Fruit fly (Drosophila melanogaster) whole organism, embryonic: ENCODE results near the gene tws.

Experiments
- B-H1 ChIP-seq: fragments of 200-800 bp; sonication (Bioruptor generic); IDR thresholded peaks from 3 replicates; pipeline ENCODE4 v1.3.6; 2022; ENCODE audit warnings: missing biosample characterization, missing genetic modification characterization
- Blimp-1 ChIP-seq: fragments of 200-800 bp; sonication (Bioruptor generic); optimal IDR thresholded peaks from 3 replicates; lab custom pipeline; 2018; ENCODE audit warnings: missing biosample characterization, missing genetic modification characterization, mild to moderate bottlenecking, moderate library complexity, missing genetic modification reagents
- CG10462 ChIP-seq: fragments of 200-800 bp; sonication (Bioruptor generic); optimal IDR thresholded peaks from 2 replicates; lab custom pipeline; 2016; ENCODE audit warnings: missing biosample characterization, missing genetic modification characterization
- CG11247 ChIP-seq: fragments of 200-800 bp; sonication (Bioruptor generic); IDR thresholded peaks from 2 replicates; pipeline ENCODE4 v1.3.6; 2022; ENCODE audit warnings: missing biosample characterization, missing genetic modification characterization
- CG11560 ChIP-seq: fragments of 200-800 bp; sonication (Bioruptor generic); IDR thresholded peaks from 3 replicates; pipeline ENCODE4 v1.3.6; 2022; ENCODE audit warnings: missing biosample characterization, missing genetic modification characterization
- CG11695 ChIP-seq: fragments of 200-800 bp; sonication (Bioruptor generic); IDR thresholded peaks from 3 replicates; pipeline ENCODE4 v1.3.6; 2022; ENCODE audit warnings: missing biosample characterization, missing genetic modification characterization
- CG12299 ChIP-seq: fragments of 200-800 bp; sonication (Bioruptor generic); optimal IDR thresholded peaks from 2 replicates; lab custom pipeline; 2018; ENCODE audit warnings: missing biosample characterization, mild to moderate bottlenecking, missing genetic modification characterization
- CG13296 ChIP-seq: fragments of 200-800 bp; sonication (Bioruptor generic); optimal IDR thresholded peaks from 3 replicates; lab custom pipeline; 2018; ENCODE audit warnings: missing biosample characterization, mild to moderate bottlenecking, missing genetic modification characterization
- CG13624 ChIP-seq: fragments of 200-800 bp; sonication (Bioruptor generic); optimal IDR thresholded peaks from 2 replicates; lab custom pipeline; 2016; ENCODE audit warnings: missing biosample characterization, missing genetic modification characterization
- CG14710 ChIP-seq: fragments of 200-800 bp; sonication (Bioruptor generic); optimal IDR thresholded peaks from 3 replicates; lab custom pipeline; 2019; ENCODE audit warnings: missing biosample characterization, mild to moderate bottlenecking, missing genetic modification characterization, moderate library complexity
- CG15696 ChIP-seq: fragments of 200-800 bp; sonication (Bioruptor generic); optimal IDR thresholded peaks from 2 replicates; lab custom pipeline; 2019; ENCODE audit warnings: missing biosample characterization, mild to moderate bottlenecking, missing genetic modification characterization, moderate library complexity
- CG17829 ChIP-seq: fragments of 200-800 bp; optimal IDR thresholded peaks from 2 replicates; lab custom pipeline; 2019; ENCODE audit warnings: missing biosample characterization, mild to moderate bottlenecking, missing genetic modification characterization, moderate library complexity
- CG2889 ChIP-seq: fragments of 200-800 bp; sonication (Bioruptor generic); IDR thresholded peaks from 3 replicates; pipeline ENCODE4 v1.3.6; 2022; ENCODE audit warnings: missing biosample characterization, missing genetic modification characterization
- CG32767 ChIP-seq: fragments of 200-800 bp; sonication (Bioruptor generic); IDR thresholded peaks from 2 replicates; pipeline ENCODE4 v1.3.6; 2022; ENCODE audit warnings: missing biosample characterization, missing genetic modification characterization
- CG3281 ChIP-seq: fragments of 200-800 bp; sonication (Bioruptor generic); optimal IDR thresholded peaks from 3 replicates; lab custom pipeline; 2017; ENCODE audit warnings: missing biosample characterization, mild to moderate bottlenecking, missing genetic modification characterization
- CG3407 ChIP-seq: fragments of 200-800 bp; sonication (Bioruptor generic); optimal IDR thresholded peaks from 2 replicates; lab custom pipeline; 2018; ENCODE audit warnings: missing biosample characterization, mild to moderate bottlenecking, missing genetic modification characterization
- CG34224 ChIP-seq: fragments of 200-800 bp; sonication (Bioruptor generic); IDR thresholded peaks from 3 replicates; pipeline ENCODE4 v1.3.6; 2022; ENCODE audit warnings: missing biosample characterization, missing genetic modification characterization; ENCODE audit not compliant: partially characterized antibody
- CG42726 ChIP-seq: fragments of 200-800 bp; sonication (Bioruptor generic); IDR thresholded peaks from 2 replicates; pipeline ENCODE4 v1.3.6; 2022; ENCODE audit warnings: missing biosample characterization, missing genetic modification characterization; ENCODE audit not compliant: partially characterized antibody
- CG4820 ChIP-seq: fragments of 200-800 bp; sonication (Bioruptor generic); optimal IDR thresholded peaks from 3 replicates; lab custom pipeline; 2016; ENCODE audit warnings: missing biosample characterization, missing genetic modification characterization
- CG6854 ChIP-seq: fragments of 200-800 bp; sonication (Bioruptor generic); optimal IDR thresholded peaks from 3 replicates; lab custom pipeline; 2017; ENCODE audit warnings: missing biosample characterization, mild to moderate bottlenecking, missing genetic modification characterization
- CG9727 ChIP-seq: fragments of 200-800 bp; sonication (Bioruptor generic); optimal IDR thresholded peaks from 3 replicates; lab custom pipeline; 2017; ENCODE audit warnings: missing biosample characterization, mild to moderate bottlenecking, missing genetic modification characterization
- Camta ChIP-seq: fragments of 200-800 bp; sonication (Bioruptor generic); optimal IDR thresholded peaks from 2 replicates; lab custom pipeline; 2016; ENCODE audit warnings: missing biosample characterization, missing genetic modification characterization
- D19B ChIP-seq: fragments of 200-800 bp; sonication (Bioruptor generic); optimal IDR thresholded peaks from 2 replicates; lab custom pipeline; 2017; ENCODE audit warnings: missing biosample characterization, mild to moderate bottlenecking, missing genetic modification characterization
- Doc2 ChIP-seq: fragments of 200-800 bp; sonication (Bioruptor generic); IDR thresholded peaks from 2 replicates; pipeline ENCODE4 v1.3.6; 2022; ENCODE audit warnings: missing biosample characterization, missing genetic modification characterization
- Hsf ChIP-seq: fragments of 200-800 bp; sonication (Bioruptor generic); optimal IDR thresholded peaks from 3 replicates; lab custom pipeline; 2016; ENCODE audit warnings: missing biosample characterization, missing genetic modification characterization
- NK7.1 ChIP-seq: fragments of 200-800 bp; sonication (Bioruptor generic); optimal IDR thresholded peaks from 3 replicates; lab custom pipeline; 2016; ENCODE audit warnings: missing biosample characterization, missing genetic modification characterization
- NfI ChIP-seq: fragments of 200-800 bp; sonication (Bioruptor generic); optimal IDR thresholded peaks from 3 replicates; lab custom pipeline; 2018; ENCODE audit warnings: missing biosample characterization, mild to moderate bottlenecking, missing genetic modification characterization, moderate library complexity
- PHDP ChIP-seq: fragments of 200-800 bp; sonication (Bioruptor generic); optimal IDR thresholded peaks from 3 replicates; lab custom pipeline; 2018; ENCODE audit warnings: missing biosample characterization, mild to moderate bottlenecking, missing genetic modification characterization, moderate library complexity
- Rfx ChIP-seq: fragments of 200-800 bp; sonication (Bioruptor generic); IDR thresholded peaks from 2 replicates; pipeline ENCODE4 v1.3.6; 2022; ENCODE audit warnings: missing biosample characterization, missing genetic modification characterization
- Scr ChIP-seq: fragments of 200-800 bp; sonication (Bioruptor generic); IDR thresholded peaks from 2 replicates; pipeline ENCODE4 v1.3.6; 2022; ENCODE audit warnings: missing biosample characterization, missing genetic modification characterization; ENCODE audit not compliant: partially characterized antibody
- Six4 ChIP-seq: fragments of 200-800 bp; sonication (Bioruptor generic); optimal IDR thresholded peaks from 2 replicates; lab custom pipeline; 2016; ENCODE audit warnings: missing biosample characterization, missing genetic modification characterization
- Sox102F ChIP-seq: fragments of 200-800 bp; sonication (Bioruptor generic); optimal IDR thresholded peaks from 2 replicates; lab custom pipeline; 2018; ENCODE audit warnings: missing biosample characterization, mild to moderate bottlenecking, missing genetic modification characterization, moderate library complexity
- cg ChIP-seq: fragments of 200-800 bp; sonication (Bioruptor generic); optimal IDR thresholded peaks from 3 replicates; lab custom pipeline; 2019; ENCODE audit warnings: missing biosample characterization, mild to moderate bottlenecking, missing genetic modification characterization, moderate library complexity
- chif ChIP-seq, 2 experiments: fragments of 200-800 bp; sonication (Bioruptor generic); optimal IDR thresholded peaks; 3 replicates each; lab custom pipeline; 2016; ENCODE audit warnings: missing biosample characterization in 2 of 2, missing genetic modification characterization in 2 of 2
- croc ChIP-seq: fragments of 200-800 bp; sonication (Bioruptor generic); conservative IDR thresholded peaks from 3 replicates; pipeline ENCODE4 v1.3.6; 2022; ENCODE audit warnings: missing biosample characterization, missing genetic modification characterization
- esg ChIP-seq: fragments of 200-800 bp; sonication (Bioruptor generic); conservative IDR thresholded peaks from 2 replicates; pipeline ENCODE4 v1.3.6; 2022; ENCODE audit warnings: missing biosample characterization, missing genetic modification characterization
- exex ChIP-seq: fragments of 200-800 bp; sonication (Bioruptor generic); optimal IDR thresholded peaks from 4 replicates; lab custom pipeline; 2018; ENCODE audit warnings: missing biosample characterization, mild to moderate bottlenecking, missing genetic modification characterization, moderate library complexity
- fd64A ChIP-seq: fragments of 200-800 bp; sonication (Bioruptor generic); optimal IDR thresholded peaks from 3 replicates; lab custom pipeline; 2018; ENCODE audit warnings: missing biosample characterization, mild to moderate bottlenecking, missing genetic modification characterization
- fu2 ChIP-seq: fragments of 200-800 bp; sonication (Bioruptor generic); optimal IDR thresholded peaks from 2 replicates; lab custom pipeline; 2016; ENCODE audit warnings: missing biosample characterization, missing genetic modification characterization
- gem ChIP-seq: fragments of 200-800 bp; sonication (Bioruptor generic); optimal IDR thresholded peaks from 2 replicates; lab custom pipeline; 2019; ENCODE audit warnings: missing biosample characterization, mild to moderate bottlenecking, missing genetic modification characterization, moderate library complexity
- gfzf ChIP-seq: fragments of 200-800 bp; sonication (Bioruptor generic); optimal IDR thresholded peaks from 2 replicates; lab custom pipeline; 2016; ENCODE audit warnings: missing biosample characterization, mild to moderate bottlenecking, missing genetic modification characterization, moderate library complexity
- lilli ChIP-seq: fragments of 200-800 bp; sonication (Bioruptor generic); optimal IDR thresholded peaks from 3 replicates; lab custom pipeline; 2016; ENCODE audit warnings: missing biosample characterization, missing genetic modification characterization
- otp ChIP-seq: fragments of 200-800 bp; sonication (Bioruptor generic); IDR thresholded peaks from 3 replicates; pipeline ENCODE4, ENCODE4 v1.3.6; 2022; ENCODE audit warnings: missing biosample characterization, missing genetic modification characterization
- run ChIP-seq: fragments of 200-800 bp; sonication (Bioruptor generic); optimal IDR thresholded peaks from 3 replicates; lab custom pipeline; 2018; ENCODE audit warnings: missing biosample characterization, mild to moderate bottlenecking, missing genetic modification characterization
- sob ChIP-seq: fragments of 200-800 bp; sonication (Bioruptor generic); IDR thresholded peaks from 2 replicates; pipeline ENCODE4 v1.3.6; 2022; ENCODE audit warnings: missing biosample characterization, missing genetic modification characterization
- stc ChIP-seq: fragments of 200-800 bp; sonication (Bioruptor generic); IDR thresholded peaks from 2 replicates; pipeline ENCODE4 v1.3.6; 2022; ENCODE audit warnings: missing biosample characterization, missing genetic modification characterization
- tap ChIP-seq: fragments of 200-800 bp; optimal IDR thresholded peaks from 3 replicates; lab custom pipeline; 2019; ENCODE audit warnings: missing biosample characterization, mild to moderate bottlenecking, missing genetic modification characterization, moderate library complexity
- tgo ChIP-seq: fragments of 200-800 bp; sonication (Bioruptor generic); IDR thresholded peaks from 3 replicates; pipeline ENCODE4 v1.3.6; 2022; ENCODE audit warnings: missing biosample characterization, missing genetic modification characterization
- tio ChIP-seq: fragments of 200-800 bp; sonication (Bioruptor generic); optimal IDR thresholded peaks from 2 replicates; lab custom pipeline; 2017; ENCODE audit warnings: missing biosample characterization, missing genetic modification characterization, inconsistent platforms
- tup ChIP-seq: fragments of 200-800 bp; sonication (Bioruptor generic); optimal IDR thresholded peaks from 2 replicates; lab custom pipeline; 2016; ENCODE audit warnings: missing biosample characterization, mild to moderate bottlenecking, missing genetic modification characterization, moderate library complexity

The tws gene

dm6 chr3R:10130091-10130490, 9.5 kb downstream of the tws start (continued):
- TF ChIP-seq lilli (GFP tag; lab: Kevin White, UChicago) (peak; percentile 51), Sox102F (GFP tag; lab: Kevin White, UChicago) (peak; percentile 76), CG12299 (tag; lab: Kevin White, UChicago) (peak; percentile 20), CG2889 (GFP tag; lab: Robert Waterston, UW) (peak; percentile 58; the same call in 1 of the 3 replicates), Rfx (GFP tag; lab: Robert Waterston, UW) (peak; percentile 73; the same call in 1 of the 2 replicates), Scr (GFP tag; lab: Robert Waterston, UW) (no peak), CG4820 (peak; percentile 17), CG15696 (tag; lab: Kevin White, UChicago) (peak; percentile 5), CG11695 (GFP tag; lab: Robert Waterston, UW) (peak; percentile 83), CG10462 (GFP tag; lab: Kevin White, UChicago) (peak; percentile 8), fd64A (GFP tag; lab: Kevin White, UChicago) (no peak), esg (GFP tag; lab: Robert Waterston, UW) (peak; percentile 72), CG6854 (GFP tag; lab: Kevin White, UChicago) (peak; percentile 15), sob (GFP tag; lab: Robert Waterston, UW) (peak; percentile 67), chif (GFP tag; optimal IDR thresholded peaks at IDR 0.05; lab: Kevin White, UChicago) (peak in 1 of 2 experiments; percentile 22), CG32767 (GFP tag; lab: Robert Waterston, UW) (peak; percentile 66), Hsf (GFP tag; lab: Kevin White, UChicago) (peak; percentile 40), croc (peak; percentile 23; the same call in 1 of the 3 replicates), CG13296 (GFP tag; lab: Kevin White, UChicago) (peak; percentile 62), Blimp-1 (peak; percentile 57), NfI (GFP tag; lab: Kevin White, UChicago) (peak; percentile 41), CG11560 (tag; lab: Robert Waterston, UW) (peak; percentile 25; the same call in 1 of the 3 replicates), gem (tag; lab: Kevin White, UChicago) (peak; percentile 82), tio (peak; percentile 37), Camta (peak; percentile 30), Doc2 (GFP tag; lab: Robert Waterston, UW) (no peak), stc (GFP tag; lab: Robert Waterston, UW) (peak; percentile 28; the same call in 1 of the 2 replicates), CG14710 (tag; lab: Kevin White, UChicago) (peak; percentile 32), CG9727 (GFP tag; lab: Kevin White, UChicago) (peak; percentile 67), Six4 (GFP tag; lab: Kevin White, UChicago) (peak; percentile 8), gfzf (no peak), exex (tag; lab: Kevin White, UChicago) (peak; percentile 43), CG3407 (GFP tag; lab: Kevin White, UChicago) (no peak), tap (tag; lab: Kevin White, UChicago) (peak; percentile 45), fu2 (GFP tag; lab: Kevin White, UChicago) (no peak), otp (0 out of 3 replicates have a peak, but pooled peaks have one; percentile 58), PHDP (tag; lab: Kevin White, UChicago) (peak; percentile 81), tgo (peak; percentile 67; the same call in 2 of the 3 replicates), B-H1 (GFP tag; lab: Robert Waterston, UW) (peak; percentile 38; the same call in 1 of the 3 replicates), tup (GFP tag; lab: Kevin White, UChicago) (no peak), CG42726 (no peak), CG34224 (no peak), D19B (GFP tag; lab: Kevin White, UChicago) (peak; percentile 9), CG17829 (tag; lab: Kevin White, UChicago) (peak; percentile 62), run (tag; lab: Kevin White, UChicago) (peak; percentile 27), CG3281 (GFP tag; lab: Kevin White, UChicago) (peak; percentile 65), cg (GFP tag; lab: Kevin White, UChicago) (no peak), CG11247 (GFP tag; lab: Robert Waterston, UW) (peak; percentile 54; the same call in 1 of the 2 replicates), CG13624 (GFP tag; lab: Kevin White, UChicago) (peak; percentile 44), NK7.1 (GFP tag; lab: Kevin White, UChicago) (peak; percentile 31)
